Fruit fly (Drosophila melanogaster) whole organism, embryonic: Measurements from ENCODE around the gene CG43867.

ENCODE experiments used
- CG10267 ChIP-seq: fragments of 200-800 bp; sonication (Bioruptor generic); optimal IDR thresholded peaks from 2 replicates; lab custom pipeline; 2018; ENCODE audit warnings: missing biosample characterization, mild to moderate bottlenecking, missing genetic modification characterization, moderate library complexity
- CG12104 ChIP-seq: fragments of 200-800 bp; sonication (Bioruptor generic); optimal IDR thresholded peaks from 3 replicates; lab custom pipeline; 2016; ENCODE audit warnings: missing biosample characterization, missing genetic modification characterization
- CG12391 ChIP-seq: fragments of 200-800 bp; sonication (Bioruptor generic); optimal IDR thresholded peaks from 3 replicates; lab custom pipeline; 2018; ENCODE audit warnings: missing biosample characterization, mild to moderate bottlenecking, missing genetic modification characterization, moderate library complexity
- CG12659 ChIP-seq: fragments of 200-800 bp; sonication (Bioruptor generic); optimal IDR thresholded peaks from 3 replicates; lab custom pipeline; 2017; ENCODE audit warnings: mild to moderate bottlenecking, missing biosample characterization, missing genetic modification reagents, missing genetic modification characterization
- CG13296 ChIP-seq: fragments of 200-800 bp; sonication (Bioruptor generic); optimal IDR thresholded peaks from 3 replicates; lab custom pipeline; 2018; ENCODE audit warnings: missing biosample characterization, mild to moderate bottlenecking, missing genetic modification characterization
- CG17361 ChIP-seq: fragments of 200-800 bp; sonication (Bioruptor generic); IDR thresholded peaks from 3 replicates; pipeline ENCODE4 v1.3.6; 2022; ENCODE audit warnings: missing biosample characterization, missing genetic modification characterization
- CG17385 ChIP-seq: fragments of 200-800 bp; sonication (Bioruptor generic); optimal IDR thresholded peaks from 3 replicates; lab custom pipeline; 2018; ENCODE audit warnings: missing biosample characterization, mild to moderate bottlenecking, missing genetic modification characterization
- CG31441 ChIP-seq: fragments of 200-800 bp; sonication (Bioruptor generic); IDR thresholded peaks from 2 replicates; pipeline ENCODE4 v1.3.6; 2022; ENCODE audit warnings: missing biosample characterization, missing genetic modification characterization
- CG5245 ChIP-seq: fragments of 200-800 bp; sonication (Bioruptor generic); optimal IDR thresholded peaks from 3 replicates; lab custom pipeline; 2016; ENCODE audit warnings: missing biosample characterization, missing genetic modification characterization
- CG8281 ChIP-seq: fragments of 200-800 bp; sonication (Bioruptor generic); optimal IDR thresholded peaks from 2 replicates; lab custom pipeline; 2018; ENCODE audit warnings: missing biosample characterization, mild to moderate bottlenecking, missing genetic modification characterization, moderate library complexity
- CG9797 ChIP-seq: fragments of 200-800 bp; sonication (Bioruptor generic); optimal IDR thresholded peaks from 3 replicates; lab custom pipeline; 2018; ENCODE audit warnings: missing biosample characterization, mild to moderate bottlenecking, missing genetic modification characterization
- CTCF ChIP-seq: fragments of 200-800 bp; sonication (Bioruptor generic); optimal IDR thresholded peaks from 2 replicates; lab custom pipeline; 2017; ENCODE audit warnings: missing biosample characterization, mild to moderate bottlenecking, missing genetic modification characterization, moderate library complexity
- CkIIα-i1 ChIP-seq: fragments of 200-800 bp; sonication (Bioruptor generic); IDR thresholded peaks from 2 replicates; pipeline ENCODE4 v1.3.6; 2022; ENCODE audit warnings: missing biosample characterization, missing genetic modification characterization
- Dll ChIP-seq: fragments of 200-800 bp; sonication (Bioruptor generic); IDR thresholded peaks from 4 replicates; pipeline ENCODE4 v1.3.6; 2022; ENCODE audit warnings: missing biosample characterization, missing genetic modification characterization; ENCODE audit not compliant: partially characterized antibody
- E2f2 ChIP-seq: fragments of 200-800 bp; sonication (Bioruptor generic); IDR thresholded peaks from 2 replicates; pipeline ENCODE4 v1.3.6; 2022; ENCODE audit warnings: missing biosample characterization, missing genetic modification characterization
- Fer3 ChIP-seq: fragments of 200-800 bp; sonication (Bioruptor generic); optimal IDR thresholded peaks from 2 replicates; lab custom pipeline; 2018; ENCODE audit warnings: missing biosample characterization, mild to moderate bottlenecking, missing genetic modification characterization, moderate library complexity
- H15 ChIP-seq: fragments of 200-800 bp; sonication (Bioruptor generic); IDR thresholded peaks from 3 replicates; pipeline ENCODE4 v1.3.6; 2022; ENCODE audit warnings: missing biosample characterization, missing genetic modification characterization
- H2.0 ChIP-seq: fragments of 200-800 bp; sonication (Bioruptor generic); IDR thresholded peaks from 2 replicates; pipeline ENCODE4 v1.3.6; 2022; ENCODE audit warnings: missing biosample characterization, missing genetic modification characterization
- Hr51 ChIP-seq, 2 experiments: fragments of 200-800 bp; sonication (Bioruptor generic); optimal IDR thresholded peaks; 2 replicates in 1 of 2; 3 replicates in 1 of 2; lab custom pipeline; 2016 to 2018; ENCODE audit warnings: missing biosample characterization in 2 of 2, missing genetic modification characterization in 2 of 2, mild to moderate bottlenecking in 1 of 2, moderate library complexity in 1 of 2
- Hr78 ChIP-seq, 2 experiments: fragments of 200-800 bp in 1 of 2; fragments of >200 bp in 1 of 2; sonication (Bioruptor generic) in 1 of 2; optimal IDR thresholded peaks; 2 replicates each; lab custom pipeline; 2017 to 2019; ENCODE audit warnings: missing biosample characterization in 2 of 2, missing genetic modification characterization in 2 of 2, mild to moderate bottlenecking in 1 of 2, moderate library complexity in 1 of 2
- Jarid2 ChIP-seq: fragments of 200-800 bp; sonication (Bioruptor generic); optimal IDR thresholded peaks from 3 replicates; lab custom pipeline; 2017; ENCODE audit warnings: mild to moderate bottlenecking, missing biosample characterization, missing genetic modification reagents, missing genetic modification characterization
- Optix ChIP-seq: fragments of 200-800 bp; sonication (Bioruptor generic); IDR thresholded peaks from 3 replicates; pipeline ENCODE4 v1.3.6; 2022; ENCODE audit warnings: missing biosample characterization, missing genetic modification characterization
- Rx ChIP-seq: fragments of 200-800 bp; sonication (Bioruptor generic); IDR thresholded peaks from 2 replicates; pipeline ENCODE4 v1.3.6; 2022; ENCODE audit warnings: missing biosample characterization, missing genetic modification characterization
- Sox102F ChIP-seq: fragments of 200-800 bp; sonication (Bioruptor generic); optimal IDR thresholded peaks from 2 replicates; lab custom pipeline; 2018; ENCODE audit warnings: missing biosample characterization, mild to moderate bottlenecking, missing genetic modification characterization, moderate library complexity
- Taf1 ChIP-seq: fragments of 200-800 bp; sonication (Bioruptor generic); IDR thresholded peaks from 2 replicates; pipeline ENCODE4 v1.3.6; 2022; ENCODE audit warnings: missing biosample characterization, missing genetic modification characterization
- Trl ChIP-seq, 3 experiments: fragments of >200 bp in 2 of 3; fragments of 200-800 bp in 1 of 3; sonication (Bioruptor generic) in 1 of 3; optimal IDR thresholded peaks; 2 replicates in 1 of 3; 3 replicates in 2 of 3; lab custom pipeline; 2016 to 2017; ENCODE audit warnings: missing biosample characterization in 1 of 3, missing genetic modification characterization in 1 of 3
- Xrp1 ChIP-seq: fragments of 200-800 bp; sonication (Bioruptor generic); IDR thresholded peaks from 2 replicates; pipeline ENCODE4 v1.3.6; 2022; ENCODE audit warnings: missing biosample characterization, missing genetic modification characterization
- amos ChIP-seq: fragments of 200-800 bp; sonication (Bioruptor generic); IDR thresholded peaks from 2 replicates; pipeline ENCODE4 v1.3.6; 2022; ENCODE audit warnings: missing biosample characterization, missing genetic modification characterization; ENCODE audit not compliant: partially characterized antibody
- ase ChIP-seq: fragments of 200-800 bp; sonication (Bioruptor generic); IDR thresholded peaks from 3 replicates; pipeline ENCODE4 v1.3.6; 2022; ENCODE audit warnings: missing biosample characterization, missing genetic modification characterization
- cato ChIP-seq: fragments of 200-800 bp; sonication (Bioruptor generic); optimal IDR thresholded peaks from 2 replicates; lab custom pipeline; 2016; ENCODE audit warnings: missing biosample characterization, missing genetic modification characterization, borderline replicate concordance
- chif ChIP-seq, 2 experiments: fragments of 200-800 bp; sonication (Bioruptor generic); optimal IDR thresholded peaks; 3 replicates each; lab custom pipeline; 2016; ENCODE audit warnings: missing biosample characterization in 2 of 2, missing genetic modification characterization in 2 of 2
- croc ChIP-seq: fragments of 200-800 bp; sonication (Bioruptor generic); conservative IDR thresholded peaks from 3 replicates; pipeline ENCODE4 v1.3.6; 2022; ENCODE audit warnings: missing biosample characterization, missing genetic modification characterization
- dati ChIP-seq: fragments of 200-800 bp; sonication (Bioruptor generic); IDR thresholded peaks from 2 replicates; pipeline ENCODE4 v1.3.6; 2022; ENCODE audit warnings: missing biosample characterization, missing genetic modification characterization
- dimm ChIP-seq: fragments of 200-800 bp; sonication (Bioruptor generic); IDR thresholded peaks from 2 replicates; pipeline ENCODE4 v1.3.6; 2022; ENCODE audit warnings: missing biosample characterization, missing genetic modification characterization
- dmrt99B ChIP-seq: fragments of 200-800 bp; sonication (Bioruptor generic); optimal IDR thresholded peaks from 2 replicates; lab custom pipeline; 2018; ENCODE audit warnings: missing biosample characterization, mild to moderate bottlenecking, missing genetic modification characterization, moderate library complexity
- esg ChIP-seq: fragments of 200-800 bp; sonication (Bioruptor generic); conservative IDR thresholded peaks from 2 replicates; pipeline ENCODE4 v1.3.6; 2022; ENCODE audit warnings: missing biosample characterization, missing genetic modification characterization
- ewg ChIP-seq: fragments of 200-800 bp; sonication (Bioruptor generic); optimal IDR thresholded peaks from 3 replicates; lab custom pipeline; 2017; ENCODE audit warnings: mild to moderate bottlenecking, missing biosample characterization, missing genetic modification reagents, missing genetic modification characterization
- fru ChIP-seq: fragments of >200 bp; optimal IDR thresholded peaks from 2 replicates; lab custom pipeline; 2017
- ftz-f1 ChIP-seq: fragments of 200-800 bp; sonication (Bioruptor generic); optimal IDR thresholded peaks from 2 replicates; lab custom pipeline; 2016; ENCODE audit warnings: missing biosample characterization, missing genetic modification characterization
- gce ChIP-seq: fragments of 200-800 bp; sonication (Bioruptor generic); IDR thresholded peaks from 3 replicates; pipeline ENCODE4 v1.3.6; 2022; ENCODE audit warnings: missing biosample characterization, missing genetic modification characterization
- gfzf ChIP-seq: fragments of 200-800 bp; sonication (Bioruptor generic); optimal IDR thresholded peaks from 2 replicates; lab custom pipeline; 2016; ENCODE audit warnings: missing biosample characterization, mild to moderate bottlenecking, missing genetic modification characterization, moderate library complexity
- gsb ChIP-seq: fragments of 200-800 bp; sonication (Bioruptor generic); IDR thresholded peaks from 2 replicates; pipeline ENCODE4 v1.3.6; 2022; ENCODE audit warnings: missing biosample characterization, missing genetic modification characterization
- nom ChIP-seq: fragments of 200-800 bp; sonication (Bioruptor generic); optimal IDR thresholded peaks from 2 replicates; lab custom pipeline; 2017; ENCODE audit warnings: missing biosample characterization, missing genetic modification characterization, mild to moderate bottlenecking, moderate library complexity, missing genetic modification reagents
- odd ChIP-seq: fragments of 200-800 bp; sonication (Bioruptor generic); optimal IDR thresholded peaks from 2 replicates; lab custom pipeline; 2017; ENCODE audit warnings: missing biosample characterization, mild to moderate bottlenecking, missing genetic modification characterization
- phol ChIP-seq: fragments of 200-800 bp; sonication (Bioruptor generic); optimal IDR thresholded peaks from 3 replicates; lab custom pipeline; 2018; ENCODE audit warnings: missing biosample characterization, mild to moderate bottlenecking, missing genetic modification characterization, moderate library complexity
- seq ChIP-seq: fragments of 200-800 bp; sonication (Bioruptor generic); IDR thresholded peaks from 2 replicates; pipeline ENCODE4 v1.3.6; 2022; ENCODE audit warnings: missing biosample characterization, missing genetic modification characterization
- tx ChIP-seq: fragments of 200-800 bp; sonication (Bioruptor generic); optimal IDR thresholded peaks from 2 replicates; lab custom pipeline; 2016; ENCODE audit warnings: missing biosample characterization, missing genetic modification characterization
- zen2 ChIP-seq: fragments of 200-800 bp; sonication (Bioruptor generic); IDR thresholded peaks from 3 replicates; pipeline ENCODE4 v1.3.6; 2022; ENCODE audit warnings: missing biosample characterization, missing genetic modification characterization; ENCODE audit not compliant: partially characterized antibody

The CG43867 gene

dm6 chrX:935049-935900, 7.5 kb upstream of the CG43867 start, which contains the start of gene TRAM (continued):
- peak; percentile 91 for TF ChIP-seq CG10267 (tag; lab: Kevin White, UChicago)
- peak; percentile 99 for TF ChIP-seq H15 (GFP tag; lab: Robert Waterston, UW)
- TF ChIP-seq Xrp1 (GFP tag; lab: Robert Waterston, UW), result peak; percentile 99
- peak; percentile 97 for TF ChIP-seq Fer3 (tag; lab: Kevin White, UChicago)
- peak; percentile 94 for TF ChIP-seq CG12104
- TF ChIP-seq CkIIα-i1, result peak; percentile 91
- TF ChIP-seq croc (GFP tag; lab: Robert Waterston, UW), result peak; percentile 99
- TF ChIP-seq Optix, result peak; percentile 99
- TF ChIP-seq Taf1 (GFP tag; lab: Robert Waterston, UW), result peak; percentile 97
- peak; percentile 98 for TF ChIP-seq dmrt99B (tag; lab: Kevin White, UChicago)
- TF ChIP-seq nom (GFP tag; lab: Kevin White, UChicago), result peak; percentile 98
- TF ChIP-seq Sox102F (GFP tag; lab: Kevin White, UChicago), result peak; percentile 98
- TF ChIP-seq fru (lab: Kevin White, UChicago), result no peak
- TF ChIP-seq CG12391, result peak; percentile 98
- TF ChIP-seq Rx (GFP tag; lab: Robert Waterston, UW), result peak; percentile 99
- peak; percentile 97 for TF ChIP-seq dimm (GFP tag; lab: Robert Waterston, UW)
- peak; percentile 97 for TF ChIP-seq CG5245 (GFP tag; lab: Kevin White, UChicago)
- TF ChIP-seq E2f2 (GFP tag; lab: Robert Waterston, UW), result peak; percentile 96
- peak; percentile 82 for TF ChIP-seq Dll (GFP tag; lab: Robert Waterston, UW)
- TF ChIP-seq chif (GFP tag; optimal IDR thresholded peaks at IDR 0.05; lab: Kevin White, UChicago), result peak; percentile 98 to 99
- peak; percentile 99 for TF ChIP-seq ase (GFP tag; lab: Robert Waterston, UW)
- TF ChIP-seq CG17385 (GFP tag; lab: Kevin White, UChicago), result peak; percentile 96
- peak; percentile 98 for TF ChIP-seq dati (GFP tag; lab: Robert Waterston, UW)
- TF ChIP-seq Jarid2 (GFP tag; lab: Kevin White, UChicago), result peak; percentile 85
- peak; percentile 97 for TF ChIP-seq phol (tag; lab: Kevin White, UChicago)
- TF ChIP-seq gce (GFP tag; lab: Robert Waterston, UW), result peak; percentile 98
- peak; percentile 96 to 99 for TF ChIP-seq Hr51 (GFP tag; optimal IDR thresholded peaks at IDR 0.05; lab: Kevin White, UChicago)
- TF ChIP-seq CG12659 (GFP tag; lab: Kevin White, UChicago), result peak; percentile 99
- TF ChIP-seq gsb, result peak; percentile 98
- TF ChIP-seq cato, result peak; percentile 95
- TF ChIP-seq amos (GFP tag; lab: Robert Waterston, UW), result peak; percentile 88
- TF ChIP-seq zen2, result peak; percentile 67
- peak; percentile 85 for TF ChIP-seq CG9797 (GFP tag; lab: Kevin White, UChicago)
- peak; percentile 96 for TF ChIP-seq odd (GFP tag; lab: Kevin White, UChicago)
- peak; percentile 70 for TF ChIP-seq gfzf (GFP tag; lab: Kevin White, UChicago)
- TF ChIP-seq ftz-f1, result peak; percentile 78
- TF ChIP-seq CTCF (GFP tag; lab: Kevin White, UChicago), result peak; percentile 69
- TF ChIP-seq Trl (optimal IDR thresholded peaks at IDR 0.05; lab: Kevin White, UChicago), result peak; percentile 37 to 84
- peak; percentile 98 for TF ChIP-seq Trl (GFP tag; optimal IDR thresholded peaks at IDR 0.05; lab: Kevin White, UChicago)
- peak; percentile 99 for TF ChIP-seq seq (GFP tag; lab: Robert Waterston, UW)
- peak; percentile 96 for TF ChIP-seq CG31441 (GFP tag; lab: Robert Waterston, UW)
- peak; percentile 99 for TF ChIP-seq ewg (GFP tag; lab: Kevin White, UChicago)
- peak in 1 of 2 experiments; percentile 85 for TF ChIP-seq Hr78 (GFP tag; optimal IDR thresholded peaks at IDR 0.05; lab: Kevin White, UChicago)
- peak; percentile 99 for TF ChIP-seq H2.0
- TF ChIP-seq CG13296 (GFP tag; lab: Kevin White, UChicago), result peak; percentile 97
- peak; percentile 87 for TF ChIP-seq CG8281 (tag; lab: Kevin White, UChicago)
- peak; percentile 99 for TF ChIP-seq esg
- peak; percentile 97 for TF ChIP-seq CG17361 (GFP tag; lab: Robert Waterston, UW)
- TF ChIP-seq tx (GFP tag; lab: Kevin White, UChicago), result peak; percentile 98
